Worm (Caenorhabditis elegans) whole organism, L3 larva: ENCODE results near the gene F55C5.10.

ENCODE experiments used
- R02D3.7 ChIP-seq: fragments of 150-350 bp; optimal IDR thresholded peaks from 2 replicates; lab custom pipeline; 2014; ENCODE audit warnings: missing biosample characterization, missing genetic modification characterization
- ZK546.5 ChIP-seq: sonication (generic microtip); optimal IDR thresholded peaks from 2 replicates; lab custom pipeline; 2017; ENCODE audit warnings: missing biosample characterization, missing genetic modification characterization
- aly-2 ChIP-seq: fragments of 150-350 bp; optimal IDR thresholded peaks from 2 replicates; lab custom pipeline; 2014; ENCODE audit warnings: missing biosample characterization, missing genetic modification characterization
- ama-1 ChIP-seq: fragments of 150-350 bp; optimal IDR thresholded peaks from 2 replicates; lab custom pipeline; 2018
- ceh-16 ChIP-seq: sonication (generic microtip); optimal IDR thresholded peaks from 2 replicates; lab custom pipeline; 2017; ENCODE audit warnings: missing biosample characterization, missing genetic modification characterization
- ceh-28 ChIP-seq: fragments of 150-350 bp; optimal IDR thresholded peaks from 2 replicates; lab custom pipeline; 2014; ENCODE audit warnings: missing biosample characterization, missing genetic modification reagents, missing genetic modification characterization
- ceh-82 ChIP-seq: fragments of 150-350 bp; optimal IDR thresholded peaks from 2 replicates; lab custom pipeline; 2014; ENCODE audit warnings: missing biosample characterization, missing genetic modification characterization
- daf-12 ChIP-seq: fragments of 150-350 bp; optimal IDR thresholded peaks from 2 replicates; lab custom pipeline; 2014; ENCODE audit warnings: missing biosample characterization, missing genetic modification reagents, missing genetic modification characterization
- egl-27 ChIP-seq: sonication (generic microtip); optimal IDR thresholded peaks from 4 replicates; lab custom pipeline; 2017; ENCODE audit warnings: missing biosample characterization, missing genetic modification reagents, missing genetic modification characterization
- egl-5 ChIP-seq: fragments of 150-350 bp; optimal IDR thresholded peaks from 2 replicates; lab custom pipeline; 2017; ENCODE audit warnings: missing biosample characterization, missing genetic modification reagents, missing genetic modification characterization, inconsistent platforms
- elt-1 ChIP-seq: fragments of 150-350 bp; optimal IDR thresholded peaks from 2 replicates; lab custom pipeline; 2014; ENCODE audit warnings: missing biosample characterization, missing genetic modification characterization
- elt-2 ChIP-seq: sonication (generic microtip); optimal IDR thresholded peaks from 2 replicates; lab custom pipeline; 2016; ENCODE audit warnings: missing genetic modification reagents, mild to moderate bottlenecking, missing genetic modification characterization, missing compliant biosample characterization
- eor-1 ChIP-seq, 2 experiments: fragments of 150-350 bp; optimal IDR thresholded peaks; 2 replicates each; lab custom pipeline; 2014 to 2018; ENCODE audit warnings: missing biosample characterization in 2 of 2, missing genetic modification characterization in 2 of 2
- fkh-10 ChIP-seq: sonication (generic microtip); optimal IDR thresholded peaks from 2 replicates; lab custom pipeline; 2017; ENCODE audit warnings: missing biosample characterization, missing genetic modification reagents, missing genetic modification characterization
- fkh-2 ChIP-seq: fragments of 150-350 bp; optimal IDR thresholded peaks from 2 replicates; lab custom pipeline; 2014; ENCODE audit warnings: missing biosample characterization, missing genetic modification reagents, missing genetic modification characterization
- fos-1 ChIP-seq: fragments of 150-350 bp; optimal IDR thresholded peaks from 2 replicates; lab custom pipeline; 2014; ENCODE audit warnings: missing biosample characterization, missing genetic modification characterization
- hmg-11 ChIP-seq: sonication (generic microtip); optimal IDR thresholded peaks from 2 replicates; lab custom pipeline; 2016; ENCODE audit warnings: missing genetic modification characterization, missing compliant biosample characterization
- jun-1 ChIP-seq: fragments of 150-350 bp; optimal IDR thresholded peaks from 2 replicates; lab custom pipeline; 2014; ENCODE audit warnings: missing biosample characterization, missing genetic modification reagents, missing genetic modification characterization
- lin-15B ChIP-seq: fragments of 150-350 bp; optimal IDR thresholded peaks from 2 replicates; lab custom pipeline; 2014; ENCODE audit warnings: missing biosample characterization, missing genetic modification characterization
- lin-39 ChIP-seq: fragments of 150-350 bp; optimal IDR thresholded peaks from 2 replicates; lab custom pipeline; 2018; ENCODE audit warnings: missing biosample characterization, missing genetic modification reagents, missing genetic modification characterization
- lsy-12 ChIP-seq: sonication (generic microtip); optimal IDR thresholded peaks from 2 replicates; lab custom pipeline; 2016; ENCODE audit warnings: mild to moderate bottlenecking, missing genetic modification characterization, missing compliant biosample characterization
- mdl-1 ChIP-seq: fragments of 150-350 bp; optimal IDR thresholded peaks from 2 replicates; lab custom pipeline; 2014; ENCODE audit warnings: missing biosample characterization, missing genetic modification characterization
- nfya-1 ChIP-seq: sonication (generic microtip); optimal IDR thresholded peaks from 2 replicates; lab custom pipeline; 2017; ENCODE audit warnings: missing genetic modification characterization, mild to moderate bottlenecking, missing compliant biosample characterization, antibody characterized with exemption, moderate library complexity; ENCODE audit not compliant: insufficient read depth
- nhr-11 ChIP-seq: fragments of 150-350 bp; optimal IDR thresholded peaks from 2 replicates; lab custom pipeline; 2014; ENCODE audit warnings: missing biosample characterization, missing genetic modification characterization
- nhr-12 ChIP-seq: fragments of 150-350 bp; optimal IDR thresholded peaks from 2 replicates; lab custom pipeline; 2014; ENCODE audit warnings: missing biosample characterization, missing genetic modification characterization
- nhr-23 ChIP-seq: fragments of 150-350 bp; optimal IDR thresholded peaks from 2 replicates; lab custom pipeline; 2014; ENCODE audit warnings: missing biosample characterization, missing genetic modification reagents, missing genetic modification characterization
- nhr-237 ChIP-seq: fragments of 150-350 bp; optimal IDR thresholded peaks from 2 replicates; lab custom pipeline; 2014; ENCODE audit warnings: missing biosample characterization, missing genetic modification characterization
- nhr-25 ChIP-seq: sonication (generic microtip); optimal IDR thresholded peaks from 2 replicates; lab custom pipeline; 2017; ENCODE audit warnings: missing biosample characterization, missing genetic modification characterization
- nhr-28 ChIP-seq: fragments of 150-350 bp; optimal IDR thresholded peaks from 2 replicates; lab custom pipeline; 2014; ENCODE audit warnings: missing biosample characterization, missing genetic modification characterization
- nhr-43 ChIP-seq: sonication (generic microtip); optimal IDR thresholded peaks from 2 replicates; lab custom pipeline; 2016; ENCODE audit warnings: mild to moderate bottlenecking, missing genetic modification characterization, missing compliant biosample characterization; ENCODE audit not compliant: poor library complexity, severe bottlenecking
- nhr-67 ChIP-seq: fragments of 150-350 bp; optimal IDR thresholded peaks from 2 replicates; lab custom pipeline; 2014; ENCODE audit warnings: missing biosample characterization, missing genetic modification characterization
- nhr-76 ChIP-seq: fragments of 150-350 bp; sonication (generic microtip); optimal IDR thresholded peaks from 5 replicates; lab custom pipeline; 2014; ENCODE audit warnings: missing biosample characterization, missing genetic modification characterization
- nhr-77 ChIP-seq: fragments of 150-350 bp; optimal IDR thresholded peaks from 2 replicates; lab custom pipeline; 2014; ENCODE audit warnings: missing biosample characterization, missing genetic modification characterization
- pha-4 ChIP-seq: fragments of 150-350 bp; optimal IDR thresholded peaks from 2 replicates; lab custom pipeline; 2014; ENCODE audit warnings: missing biosample characterization, missing genetic modification reagents, missing genetic modification characterization
- pqm-1 ChIP-seq: fragments of 150-350 bp; optimal IDR thresholded peaks from 2 replicates; lab custom pipeline; 2017; ENCODE audit warnings: missing biosample characterization, missing genetic modification characterization, inconsistent platforms
- sea-2 ChIP-seq: fragments of 150-350 bp; sonication (generic microtip); optimal IDR thresholded peaks from 4 replicates; lab custom pipeline; 2014; ENCODE audit warnings: missing biosample characterization, missing genetic modification reagents, missing genetic modification characterization
- skn-1 ChIP-seq: fragments of 150-350 bp; optimal IDR thresholded peaks from 2 replicates; lab custom pipeline; 2014; ENCODE audit warnings: missing biosample characterization, missing genetic modification characterization
- snpc-4 ChIP-seq: fragments of 150-350 bp; optimal IDR thresholded peaks from 2 replicates; lab custom pipeline; 2014; ENCODE audit warnings: missing biosample characterization, missing genetic modification characterization
- tbx-2 ChIP-seq: sonication (generic microtip); optimal IDR thresholded peaks from 2 replicates; lab custom pipeline; 2016; ENCODE audit warnings: mild to moderate bottlenecking, missing genetic modification characterization, missing compliant biosample characterization
- unc-39 ChIP-seq: sonication (generic microtip); optimal IDR thresholded peaks from 4 replicates; lab custom pipeline; 2017; ENCODE audit warnings: missing biosample characterization, missing genetic modification characterization
- unc-62 ChIP-seq: fragments of 150-350 bp; sonication (generic microtip); optimal IDR thresholded peaks from 4 replicates; lab custom pipeline; 2014; ENCODE audit warnings: missing biosample characterization, missing genetic modification reagents, missing genetic modification characterization
- zag-1 ChIP-seq: fragments of 150-350 bp; optimal IDR thresholded peaks from 2 replicates; lab custom pipeline; 2014; ENCODE audit warnings: missing biosample characterization, missing genetic modification characterization
- ztf-11 ChIP-seq: fragments of 150-350 bp; optimal IDR thresholded peaks from 2 replicates; lab custom pipeline; 2014; ENCODE audit warnings: missing biosample characterization, missing genetic modification characterization

The F55C5.10 gene

DNA sequence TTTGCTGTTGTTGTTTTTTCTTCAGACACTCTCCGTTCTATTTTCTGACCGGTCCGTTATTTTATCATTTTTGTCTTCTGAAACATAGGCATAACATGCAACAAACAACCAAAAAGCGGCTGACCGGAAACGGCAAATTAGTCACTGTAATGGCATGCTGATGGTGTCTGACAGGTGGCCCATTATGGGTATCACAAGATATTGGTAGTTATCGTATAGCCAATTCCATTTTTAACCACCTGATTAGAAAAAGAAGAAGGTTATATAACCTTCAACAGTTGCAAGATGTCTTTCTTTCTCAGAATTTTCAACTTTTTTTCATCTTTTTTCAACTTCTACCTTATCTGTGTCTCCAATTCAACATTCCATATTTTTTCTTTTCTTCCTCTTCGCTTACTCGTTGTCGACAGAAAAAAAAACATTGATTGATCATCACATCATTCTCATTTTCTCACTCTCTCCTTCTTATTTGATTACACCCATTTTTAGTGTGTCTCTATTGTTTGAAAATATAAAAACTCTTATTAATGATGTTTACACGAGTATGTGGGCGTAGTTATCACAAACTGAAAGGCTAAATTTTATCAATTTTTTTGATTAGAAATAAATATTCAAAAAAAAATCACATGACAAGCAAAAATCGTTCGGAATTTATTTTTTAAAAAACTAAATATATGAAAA, 17.6 kb downstream of the F55C5.10 start:
- TF ChIP-seq elt-2 (peak; percentile 75), R02D3.7 (tag; lab: Kevin White, UChicago) (no peak), mdl-1 (tag; lab: Kevin White, UChicago) (no peak), fos-1 (tag; lab: Kevin White, UChicago) (no peak), unc-62 (no peak), ceh-82 (tag; lab: Kevin White, UChicago) (no peak), pha-4 (tag; lab: Kevin White, UChicago) (peak; percentile 73), nfya-1 (tag; lab: Kevin White, UChicago) (no peak), nhr-25 (tag; lab: Kevin White, UChicago) (peak; percentile 6), aly-2 (tag; lab: Kevin White, UChicago) (no peak), lsy-12 (tag; lab: Kevin White, UChicago) (no peak), nhr-43 (tag; lab: Kevin White, UChicago) (no peak), nhr-237 (tag; lab: Kevin White, UChicago) (no peak), nhr-11 (tag; lab: Kevin White, UChicago) (no peak), nhr-12 (no peak), pqm-1 (tag; lab: Kevin White, UChicago) (peak; percentile 13), nhr-77 (tag; lab: Kevin White, UChicago) (no peak), egl-27 (tag; lab: Kevin White, UChicago) (no peak), nhr-23 (peak; percentile 24), ceh-28 (tag; lab: Kevin White, UChicago) (no peak), nhr-76 (tag; lab: Kevin White, UChicago) (no peak), nhr-28 (tag; lab: Kevin White, UChicago) (no peak), ama-1 (lab: Kevin White, UChicago) (peak; percentile 3), jun-1 (tag; lab: Kevin White, UChicago) (no peak), fkh-10 (GFP tag; lab: Kevin White, UChicago) (no peak), sea-2 (GFP tag; lab: Kevin White, UChicago) (no peak), unc-39 (tag; lab: Kevin White, UChicago) (no peak), lin-39 (tag; lab: Kevin White, UChicago) (no peak)
- TF ChIP-seq, all 47 proteins: peak for 6

DNA sequence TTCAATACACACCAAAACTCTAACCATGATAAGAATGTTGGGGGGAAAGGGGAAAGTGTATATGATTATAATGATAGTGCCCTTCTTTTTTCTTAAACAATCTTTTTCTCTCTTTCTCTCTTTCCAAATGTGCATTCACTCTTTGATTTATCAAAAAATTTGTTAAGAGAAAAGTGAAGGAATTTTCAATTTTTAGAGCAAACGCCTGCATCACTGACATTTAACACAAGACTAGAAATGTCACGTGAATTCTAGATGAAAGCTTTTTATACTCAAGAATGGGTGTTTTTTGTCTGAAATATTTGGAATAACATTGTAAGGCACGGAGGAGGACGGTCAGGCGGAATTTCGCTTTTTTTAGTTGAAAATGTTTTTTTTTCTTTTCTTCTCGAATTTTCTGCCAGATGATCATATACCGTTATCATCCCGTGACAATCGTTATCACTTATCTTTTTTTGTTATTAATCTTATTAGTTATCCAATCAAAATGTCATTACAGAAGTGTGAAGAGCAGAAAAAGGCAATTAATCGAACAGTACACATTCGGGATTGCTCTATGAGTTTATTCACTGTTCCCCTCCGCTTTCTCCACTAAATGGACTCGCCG, 18.8 kb downstream of the F55C5.10 start, which contains the start of the genes frm-7 and F55C5.17:
TSS of gene frm-7 (plus strand) at position 500 of the 607 bp plus-strand sequence.
TSS of gene F55C5.17 (plus strand) at position 557 of the 607 bp plus-strand sequence.
- TF ChIP-seq pha-4 (tag; lab: Kevin White, UChicago) (peak; percentile 12), daf-12 (tag; lab: Kevin White, UChicago) (no peak), pqm-1 (tag; lab: Kevin White, UChicago) (peak; percentile 63), elt-2 (peak; percentile 90), nhr-67 (tag; lab: Kevin White, UChicago) (no peak)

DNA sequence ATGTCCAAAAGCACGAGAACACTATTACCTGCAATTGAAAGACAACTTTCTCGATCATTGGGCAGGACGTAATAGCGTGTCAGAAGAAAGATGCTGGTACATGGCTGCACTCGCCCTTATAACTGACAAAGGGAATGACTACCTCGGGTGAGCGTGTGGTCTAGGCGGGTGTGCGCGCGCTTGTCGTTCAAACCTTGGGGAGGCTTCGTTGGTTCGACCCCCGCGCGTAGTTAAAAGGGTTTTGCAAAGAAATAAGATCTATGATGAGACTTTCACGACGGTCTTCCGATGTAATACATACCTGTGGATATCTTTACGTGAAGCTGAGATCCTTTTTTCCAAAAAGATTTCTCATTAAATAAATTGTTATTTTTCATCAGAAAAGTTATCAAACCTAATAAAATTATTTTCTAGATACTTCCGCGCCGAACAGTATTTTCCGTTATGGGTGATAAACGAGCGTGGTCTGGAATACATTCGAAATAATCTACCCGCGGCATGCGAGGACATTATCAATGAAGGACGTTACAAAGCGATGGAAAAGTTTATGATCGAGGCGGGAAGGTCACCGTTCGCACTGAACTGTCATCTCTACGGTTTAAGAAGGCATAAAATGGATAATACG, 20.3 kb downstream of the F55C5.10 start:
- TF ChIP-seq tbx-2 (tag; lab: Kevin White, UChicago) = peak; percentile 95
- peak; percentile 4 for TF ChIP-seq nhr-12
- peak; percentile 56 for TF ChIP-seq nhr-28 (tag; lab: Kevin White, UChicago)
- TF ChIP-seq snpc-4 (tag; lab: Kevin White, UChicago) = no peak
- TF ChIP-seq ceh-28 (tag; lab: Kevin White, UChicago) = peak; percentile 46
- peak; percentile 19 for TF ChIP-seq pqm-1 (tag; lab: Kevin White, UChicago)
- no peak for TF ChIP-seq fos-1 (tag; lab: Kevin White, UChicago)
- peak; percentile 75 for TF ChIP-seq pha-4 (tag; lab: Kevin White, UChicago)
- no peak for TF ChIP-seq fkh-2
- peak; percentile 80 for TF ChIP-seq skn-1 (tag; lab: Kevin White, UChicago)
- peak; percentile 5 for TF ChIP-seq sea-2 (GFP tag; lab: Kevin White, UChicago)
- peak; percentile 69 for TF ChIP-seq R02D3.7 (tag; lab: Kevin White, UChicago)
- TF ChIP-seq elt-1 = peak; percentile 16
- TF ChIP-seq nhr-67 (tag; lab: Kevin White, UChicago) = peak; percentile 6
- peak; percentile 75 for TF ChIP-seq nhr-77 (tag; lab: Kevin White, UChicago)
- TF ChIP-seq fkh-10 (GFP tag; lab: Kevin White, UChicago) = peak; percentile 45
- peak; percentile 97 for TF ChIP-seq nhr-43 (tag; lab: Kevin White, UChicago)
- TF ChIP-seq mdl-1 (tag; lab: Kevin White, UChicago) = no peak
- TF ChIP-seq ZK546.5 = peak; percentile 7
- TF ChIP-seq jun-1 (tag; lab: Kevin White, UChicago) = peak; percentile 66
- no peak for TF ChIP-seq eor-1 (tag; optimal IDR thresholded peaks at IDR 0.05; lab: Kevin White, UChicago)
- TF ChIP-seq nhr-76 (tag; lab: Kevin White, UChicago) = peak; percentile 79
- peak; percentile 35 for TF ChIP-seq lin-15B (tag; lab: Kevin White, UChicago)
- TF ChIP-seq ztf-11 = peak; percentile 42
- peak; percentile 100 for TF ChIP-seq hmg-11
- TF ChIP-seq unc-62 = peak; percentile 13
- peak; percentile 70 for TF ChIP-seq nfya-1 (tag; lab: Kevin White, UChicago)
- peak; percentile 67 for TF ChIP-seq zag-1 (tag; lab: Kevin White, UChicago)
- TF ChIP-seq egl-5 (tag; lab: Kevin White, UChicago) = peak; percentile 58
- no peak for TF ChIP-seq unc-39 (tag; lab: Kevin White, UChicago)
- peak; percentile 37 for TF ChIP-seq ceh-16 (tag; lab: Kevin White, UChicago)
